Fruit fly (Drosophila melanogaster): ENCODE measurements around the gene CG7497.

CG7497 gene

dm6 chr3L:17625014-17625413 lies 8.2 kb upstream of the CG7497 start:
- no peak for TF ChIP-seq CG17801 (GFP tag; optimal IDR thresholded peaks at IDR 0.05; ENCODE audit: partially characterized antibody)

- no peak for TF ChIP-seq CG17801 (GFP tag; optimal IDR thresholded peaks at IDR 0.05; ENCODE audit: partially characterized antibody)
Measured at dm6 chr3L:17625574-17626128, 7.6 kb upstream of the CG7497 start.

dm6 chr3L:17631247-17631646 lies 2.0 kb upstream of the CG7497 start:
- no peak for TF ChIP-seq CG17801 (GFP tag; optimal IDR thresholded peaks at IDR 0.05; ENCODE audit: partially characterized antibody)

- TF ChIP-seq CG17801 (GFP tag; optimal IDR thresholded peaks at IDR 0.05; ENCODE audit: partially characterized antibody), result no peak
Measured at dm6 chr3L:17637809-17638208, 4.6 kb downstream of the CG7497 start.

DNA sequence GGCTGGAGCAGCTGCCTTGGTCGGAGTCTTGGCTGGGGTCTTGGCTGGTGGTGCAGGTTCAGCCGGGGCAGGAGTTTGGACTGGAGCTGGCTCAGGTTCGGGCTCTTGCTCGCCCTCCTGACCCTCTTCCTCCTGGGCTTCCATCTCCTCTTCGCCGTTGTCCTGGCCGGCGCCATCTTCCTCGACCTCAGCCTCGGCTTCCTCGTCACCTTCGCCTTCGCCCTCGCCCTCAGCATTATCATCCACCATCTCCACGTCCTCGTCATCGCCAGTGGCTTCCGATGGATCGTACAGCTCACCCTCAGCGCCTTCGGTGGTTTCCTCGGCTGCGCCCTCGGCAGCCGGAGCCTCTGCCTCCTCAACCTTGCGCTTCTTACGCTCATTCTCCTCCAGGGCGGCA lies 5.4 kb downstream of the CG7497 start:
- no peak for TF ChIP-seq CG17801 (GFP tag; optimal IDR thresholded peaks at IDR 0.05; ENCODE audit: partially characterized antibody)

DNA sequence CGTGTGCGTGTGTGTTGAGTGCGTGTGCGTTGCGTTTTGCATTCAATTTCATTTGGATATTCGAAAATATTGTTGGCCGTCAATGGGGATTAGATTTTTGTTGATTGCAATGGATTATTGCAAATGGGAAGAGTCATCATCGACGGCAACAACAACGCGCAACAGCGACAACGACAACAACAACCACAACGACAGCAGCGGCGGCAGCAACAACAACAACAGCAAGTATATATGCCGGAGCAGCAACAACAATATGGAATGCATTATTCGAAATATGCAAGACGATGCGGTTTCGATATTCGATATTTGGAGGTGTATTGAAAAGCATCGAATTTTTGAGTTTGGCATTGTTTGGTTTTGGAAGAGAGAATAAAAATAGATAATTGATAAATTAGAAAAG lies 8.8 kb downstream of the CG7497 start:
- no peak for TF ChIP-seq CG17801 (GFP tag; optimal IDR thresholded peaks at IDR 0.05; ENCODE audit: partially characterized antibody)

DNA sequence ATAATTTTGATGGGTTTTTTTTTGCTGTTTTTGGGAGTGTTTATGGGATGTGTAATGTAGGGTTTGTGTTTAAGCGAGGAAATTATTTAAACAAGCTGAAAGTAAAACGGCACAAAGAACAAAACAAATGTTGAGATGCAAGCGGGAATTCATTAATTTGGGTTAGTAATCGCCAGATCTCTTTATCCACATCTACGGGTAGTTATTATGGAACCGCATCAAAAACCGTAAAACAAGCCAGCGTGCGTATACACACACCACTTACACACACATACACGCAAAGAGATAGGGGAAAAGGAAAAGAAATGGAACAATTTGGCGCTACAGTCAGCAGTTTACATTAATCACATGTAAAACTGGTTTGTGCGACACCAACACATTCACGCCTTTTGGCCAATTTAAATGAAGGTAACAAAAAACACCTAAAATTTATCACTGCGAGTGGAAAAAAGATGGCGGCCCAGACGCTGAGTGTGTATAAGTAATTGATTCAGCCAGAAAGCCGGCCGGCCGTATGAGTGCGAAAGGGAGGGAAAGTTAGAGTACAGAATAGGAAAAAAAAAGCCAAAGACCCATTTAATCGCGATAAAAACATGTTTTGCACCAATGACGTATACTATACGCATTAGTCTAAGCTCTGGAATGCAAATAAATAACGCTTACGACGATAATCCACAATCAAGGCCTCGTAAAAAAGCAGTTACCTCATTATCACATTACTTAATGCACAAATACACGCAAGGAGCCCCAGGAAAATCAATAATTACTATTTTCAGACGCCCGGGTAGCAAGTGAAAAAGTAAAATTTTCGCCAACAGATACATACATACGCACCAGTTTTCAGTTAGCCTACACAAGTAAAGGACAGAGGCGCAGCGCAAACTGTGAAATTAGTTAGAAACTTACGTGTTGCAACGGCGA lies 11.0 kb downstream of the CG7497 start:
- peak; percentile 12 for TF ChIP-seq CG17801 (GFP tag; optimal IDR thresholded peaks at IDR 0.05; ENCODE audit: partially characterized antibody)

DNA sequence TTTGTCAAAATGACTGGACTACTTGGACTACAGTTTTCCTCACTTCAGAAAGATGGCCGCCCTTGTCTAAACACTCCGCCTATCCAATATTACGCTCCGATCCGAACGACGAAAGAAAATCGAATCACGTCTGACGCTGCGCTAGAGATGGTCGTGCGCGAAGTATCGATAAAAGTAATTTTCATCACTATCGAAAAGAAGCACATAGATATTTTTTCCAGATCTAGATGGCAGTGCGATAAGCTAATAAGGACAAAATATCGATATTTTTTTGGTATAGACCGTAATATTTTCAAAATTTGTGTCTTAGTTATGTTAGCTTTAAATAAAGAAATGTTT lies 11.6 kb downstream of the CG7497 start, which contains the start of gene Pep:
Gene Pep (minus strand): TSS at position 131 of the 339 bp plus-strand sequence.
- TF ChIP-seq CG17801 (GFP tag; optimal IDR thresholded peaks at IDR 0.05; ENCODE audit: partially characterized antibody), result peak; percentile 59

dm6 chr3L:17646637-17647036 lies 13.4 kb downstream of the CG7497 start, which contains the start of gene CG43085:
CG43085 (minus strand) TSS chr3L:17646737.
- no peak for TF ChIP-seq CG17801 (GFP tag; optimal IDR thresholded peaks at IDR 0.05; ENCODE audit: partially characterized antibody)

DNA sequence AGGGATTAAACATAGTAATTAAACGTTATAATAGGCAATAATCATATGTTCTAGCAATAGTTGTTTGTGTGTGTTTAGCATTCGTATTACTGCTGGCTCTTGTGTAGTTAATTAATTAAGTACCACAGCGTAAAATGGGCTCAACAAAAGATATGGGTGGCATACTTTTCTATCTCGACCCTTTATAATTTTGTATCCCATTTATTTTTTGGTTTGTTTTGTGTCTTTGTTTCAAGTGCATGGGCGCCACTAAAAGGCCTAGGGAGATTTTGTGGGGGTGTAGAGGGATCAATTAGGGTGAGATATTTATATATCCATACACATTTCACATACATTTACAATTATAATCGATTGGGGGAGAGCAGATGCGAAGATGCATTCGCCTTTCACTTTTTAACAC lies 14.3 kb downstream of the CG7497 start:
- TF ChIP-seq CG17801 (GFP tag; optimal IDR thresholded peaks at IDR 0.05; ENCODE audit: partially characterized antibody), result no peak

dm6 chr3L:17651717-17652651 lies 18.7 kb downstream of the CG7497 start:
- no peak for TF ChIP-seq CG17801 (GFP tag; optimal IDR thresholded peaks at IDR 0.05; ENCODE audit: partially characterized antibody)

- TF ChIP-seq CG17801 (GFP tag; optimal IDR thresholded peaks at IDR 0.05; ENCODE audit: partially characterized antibody), result no peak
Measured at dm6 chr3L:17652878-17653700, 19.8 kb downstream of the CG7497 start.

dm6 chr3L:17653701-17654667 lies 20.7 kb downstream of the CG7497 start, which contains the start of the genes Krn, Ndfip and CG7484:
Krn (minus strand) TSS chr3L:17654280.
Ndfip (minus strand) TSS chr3L:17654280.
CG7484 (plus strand) TSS chr3L:17654617.
- peak; percentile 93 for TF ChIP-seq CG17801 (GFP tag; optimal IDR thresholded peaks at IDR 0.05; ENCODE audit: partially characterized antibody)

Measured in ovary, adult (tissue).